Worm (Caenorhabditis elegans) whole organism, L4 larva: ENCODE data around the gene arrd-9.

ENCODE experiments used
- F10B5.3 ChIP-seq: sonication (generic microtip); optimal IDR thresholded peaks from 2 replicates; lab custom pipeline; 2016; ENCODE audit warnings: mild to moderate bottlenecking, missing genetic modification characterization, missing compliant biosample characterization
- F26F4.8 ChIP-seq: fragments of 200-800 bp; sonication (Bioruptor generic); conservative IDR thresholded peaks from 2 replicates; pipeline ENCODE4 v1.3.6; 2022; ENCODE audit warnings: missing genetic modification characterization, missing compliant biosample characterization
- F37D6.2 ChIP-seq: sonication (generic microtip); optimal IDR thresholded peaks from 2 replicates; lab custom pipeline; 2016; ENCODE audit warnings: mild to moderate bottlenecking, missing genetic modification characterization, missing compliant biosample characterization
- F44E2.7 ChIP-seq: fragments of 200-800 bp; sonication (Bioruptor generic); IDR thresholded peaks from 2 replicates; pipeline ENCODE4 v2.1.2; 2022; ENCODE audit warnings: missing genetic modification characterization, missing compliant biosample characterization
- F49E8.2 ChIP-seq: sonication (generic microtip); optimal IDR thresholded peaks from 2 replicates; lab custom pipeline; 2016; ENCODE audit warnings: missing compliant biosample characterization, mild to moderate bottlenecking, missing genetic modification characterization, borderline replicate concordance
- Y105C5A.15 ChIP-seq: fragments of 200-800 bp; sonication (Bioruptor generic); IDR thresholded peaks from 2 replicates; pipeline ENCODE4 v1.3.6; 2022; ENCODE audit warnings: missing genetic modification characterization, missing compliant biosample characterization
- Y48G9A.11 ChIP-seq: fragments of 200-800 bp; sonication (Bioruptor generic); IDR thresholded peaks from 2 replicates; pipeline ENCODE4 v1.3.6; 2022; ENCODE audit warnings: missing genetic modification reagents, missing genetic modification characterization, missing compliant biosample characterization
- Y75B8A.6 ChIP-seq: fragments of 200-800 bp; sonication (Bioruptor generic); IDR thresholded peaks from 2 replicates; pipeline ENCODE4 v1.3.6; 2022; ENCODE audit warnings: missing genetic modification reagents, missing genetic modification characterization, missing compliant biosample characterization
- aha-1 ChIP-seq: fragments of 150-350 bp; peaks from one replicate; lab custom pipeline; 2014; ENCODE audit warnings: missing biosample characterization, missing genetic modification characterization
- arid-1 ChIP-seq: fragments of 200-800 bp; sonication (Bioruptor generic); conservative IDR thresholded peaks from 2 replicates; pipeline ENCODE4 v1.3.6; 2022; ENCODE audit warnings: missing genetic modification reagents, missing genetic modification characterization, missing compliant biosample characterization
- ceh-28 ChIP-seq: fragments of 150-350 bp; optimal IDR thresholded peaks from 2 replicates; lab custom pipeline; 2014; ENCODE audit warnings: missing biosample characterization, missing genetic modification reagents, missing genetic modification characterization
- ceh-32 ChIP-seq: sonication (generic microtip); optimal IDR thresholded peaks from 2 replicates; lab custom pipeline; 2016; ENCODE audit warnings: mild to moderate bottlenecking, missing genetic modification characterization, missing compliant biosample characterization; ENCODE audit not compliant: poor library complexity
- ceh-44 ChIP-seq: fragments of 200-800 bp; sonication (Bioruptor generic); IDR thresholded peaks from 2 replicates; pipeline ENCODE4 v1.3.6; 2022; ENCODE audit warnings: missing genetic modification reagents, missing genetic modification characterization, missing compliant biosample characterization
- ceh-82 ChIP-seq: sonication (generic microtip); optimal IDR thresholded peaks from 2 replicates; lab custom pipeline; 2017; ENCODE audit warnings: missing biosample characterization, missing genetic modification characterization
- daf-16 ChIP-seq, 3 experiments: sonication (generic microtip); optimal IDR thresholded peaks; 2 replicates each; lab custom pipeline; 2016 to 2017; ENCODE audit warnings: missing genetic modification characterization in 3 of 3, missing genetic modification reagents in 3 of 3, mild to moderate bottlenecking in 2 of 3, missing compliant biosample characterization in 2 of 3, missing biosample characterization in 1 of 3, moderate library complexity in 1 of 3
- daf-8 ChIP-seq: fragments of 200-800 bp; sonication (Bioruptor generic); IDR thresholded peaks from 2 replicates; pipeline ENCODE4 v1.3.6; 2022; ENCODE audit warnings: missing genetic modification characterization, missing compliant biosample characterization
- dmd-8 ChIP-seq: fragments of 200-800 bp; sonication (Bioruptor generic); IDR thresholded peaks from 2 replicates; pipeline ENCODE4 v1.3.6; 2022; ENCODE audit warnings: missing genetic modification characterization, missing compliant biosample characterization
- duxl-1 ChIP-seq: sonication (generic microtip); optimal IDR thresholded peaks from 2 replicates; lab custom pipeline; 2016; ENCODE audit warnings: mild to moderate bottlenecking, missing genetic modification characterization, moderate library complexity, missing compliant biosample characterization; ENCODE audit not compliant: poor library complexity
- dve-1 ChIP-seq: sonication (generic microtip); optimal IDR thresholded peaks from 2 replicates; lab custom pipeline; 2017; ENCODE audit warnings: antibody characterized with exemption, mild to moderate bottlenecking, missing genetic modification characterization, missing compliant biosample characterization; ENCODE audit not compliant: insufficient read depth
- egl-27 ChIP-seq: sonication (generic microtip); optimal IDR thresholded peaks from 3 replicates; lab custom pipeline; 2017; ENCODE audit warnings: missing biosample characterization, missing genetic modification reagents, missing genetic modification characterization
- egl-43 ChIP-seq: fragments of 200-800 bp; sonication (Bioruptor generic); IDR thresholded peaks from 2 replicates; pipeline ENCODE4 v1.3.6; 2022; ENCODE audit warnings: missing genetic modification reagents, missing genetic modification characterization, missing compliant biosample characterization
- gei-8 ChIP-seq: fragments of 200-800 bp; sonication (Bioruptor generic); optimal IDR thresholded peaks from 2 replicates; lab custom pipeline; 2018; ENCODE audit warnings: mild to moderate bottlenecking, missing genetic modification characterization, missing compliant biosample characterization
- hmg-1.1 ChIP-seq: fragments of 200-800 bp; sonication (Bioruptor generic); IDR thresholded peaks from 2 replicates; pipeline ENCODE4 v1.3.6; 2022; ENCODE audit warnings: missing genetic modification reagents, missing genetic modification characterization, missing compliant biosample characterization
- lin-1 ChIP-seq: fragments of 200-800 bp; sonication (Bioruptor generic); IDR thresholded peaks from 2 replicates; pipeline ENCODE4 v1.3.6; 2022; ENCODE audit warnings: missing genetic modification reagents, missing genetic modification characterization, missing compliant biosample characterization
- lin-13 ChIP-seq: fragments of 150-350 bp; optimal IDR thresholded peaks from 2 replicates; lab custom pipeline; 2014; ENCODE audit warnings: missing biosample characterization, missing genetic modification reagents, missing genetic modification characterization
- lin-15B ChIP-seq: fragments of 150-350 bp; sonication (generic microtip); optimal IDR thresholded peaks from 3 replicates; lab custom pipeline; 2014; ENCODE audit warnings: missing biosample characterization, missing genetic modification characterization
- lin-38 ChIP-seq: fragments of 200-800 bp; sonication (Bioruptor generic); IDR thresholded peaks from 2 replicates; pipeline ENCODE4 v1.3.6; 2022; ENCODE audit warnings: missing genetic modification reagents, missing genetic modification characterization, missing compliant biosample characterization
- lsy-2 ChIP-seq, 2 experiments: fragments of 150-350 bp in 1 of 2; sonication (generic microtip) in 1 of 2; optimal IDR thresholded peaks; 2 replicates each; lab custom pipeline; 2014 to 2017; ENCODE audit warnings: missing biosample characterization in 2 of 2, missing genetic modification characterization in 2 of 2
- mdt-29 ChIP-seq: fragments of 200-800 bp; sonication (Bioruptor generic); IDR thresholded peaks from 2 replicates; pipeline ENCODE4 v1.3.6; 2022; ENCODE audit warnings: missing genetic modification reagents, missing genetic modification characterization, missing compliant biosample characterization
- mep-1 ChIP-seq: fragments of 150-350 bp; sonication (generic microtip); optimal IDR thresholded peaks from 3 replicates; lab custom pipeline; 2014; ENCODE audit warnings: missing biosample characterization, missing genetic modification characterization
- mes-2 ChIP-seq: sonication (generic microtip); optimal IDR thresholded peaks from 2 replicates; lab custom pipeline; 2016; ENCODE audit warnings: missing genotype, mild to moderate bottlenecking, missing genetic modification characterization, missing compliant biosample characterization; ENCODE audit not compliant: poor library complexity, severe bottlenecking
- nhr-237 ChIP-seq: sonication (generic microtip); optimal IDR thresholded peaks from 2 replicates; lab custom pipeline; 2017; ENCODE audit warnings: missing biosample characterization, missing genetic modification characterization
- nhr-25 ChIP-seq: sonication (generic microtip); optimal IDR thresholded peaks from 2 replicates; lab custom pipeline; 2017; ENCODE audit warnings: missing genetic modification characterization, mild to moderate bottlenecking, missing compliant biosample characterization, antibody characterized with exemption, moderate library complexity, borderline replicate concordance; ENCODE audit not compliant: insufficient read depth
- nhr-6 ChIP-seq: fragments of 150-350 bp; optimal IDR thresholded peaks from 2 replicates; lab custom pipeline; 2014; ENCODE audit warnings: missing biosample characterization, missing genetic modification characterization
- pha-4 ChIP-seq, 2 experiments: fragments of 150-350 bp in 1 of 2; fragments of 200-800 bp in 1 of 2; sonication (Bioruptor generic) in 1 of 2; IDR thresholded peaks in 1 of 2; optimal IDR thresholded peaks in 1 of 2; 2 replicates each; pipeline versions ENCODE4 v1.3.6 to Lab custom; 2014 to 2022; ENCODE audit warnings: missing genetic modification characterization in 2 of 2, missing genetic modification reagents in 2 of 2, missing biosample characterization in 1 of 2, missing compliant biosample characterization in 1 of 2
- pqm-1 ChIP-seq: sonication (generic microtip); optimal IDR thresholded peaks from 2 replicates; lab custom pipeline; 2017; ENCODE audit warnings: missing biosample characterization, missing genetic modification characterization
- saeg-2 ChIP-seq: fragments of 200-800 bp; sonication (Bioruptor generic); IDR thresholded peaks from 2 replicates; pipeline ENCODE4 v1.3.6; 2022; ENCODE audit warnings: missing genetic modification reagents, missing genetic modification characterization, missing compliant biosample characterization
- snpc-4 ChIP-seq: fragments of 150-350 bp; optimal IDR thresholded peaks from 2 replicates; lab custom pipeline; 2014; ENCODE audit warnings: missing biosample characterization, missing genetic modification characterization
- spr-1 ChIP-seq: sonication (generic microtip); optimal IDR thresholded peaks from 2 replicates; lab custom pipeline; 2016; ENCODE audit warnings: mild to moderate bottlenecking, missing genetic modification characterization, missing compliant biosample characterization
- spr-3 ChIP-seq: fragments of 200-800 bp; sonication (Bioruptor generic); optimal IDR thresholded peaks from 2 replicates; lab custom pipeline; 2018; ENCODE audit warnings: mild to moderate bottlenecking, missing genetic modification characterization, missing compliant biosample characterization
- tag-97 ChIP-seq: fragments of 200-800 bp; sonication (Bioruptor generic); IDR thresholded peaks from 2 replicates; pipeline ENCODE4 v1.3.6; 2022; ENCODE audit warnings: missing genetic modification characterization, missing compliant biosample characterization
- zfp-3 ChIP-seq: fragments of 200-800 bp; sonication (Bioruptor generic); conservative IDR thresholded peaks from 2 replicates; pipeline ENCODE4 v1.3.6; 2022; ENCODE audit warnings: missing genetic modification reagents, missing genetic modification characterization, missing compliant biosample characterization
- ztf-11 ChIP-seq: fragments of 150-350 bp; optimal IDR thresholded peaks from 2 replicates; lab custom pipeline; 2014; ENCODE audit warnings: missing biosample characterization, missing genetic modification characterization
- ztf-7 ChIP-seq: fragments of 150-350 bp; optimal IDR thresholded peaks from 2 replicates; lab custom pipeline; 2014; ENCODE audit warnings: missing biosample characterization, missing genetic modification characterization

Gene arrd-9

ce11 chrII:12480811-12481210 lies at the start of gene arrd-9:
TSS of gene arrd-9 (minus strand) at chrII:12480911.
- TF ChIP-seq ceh-44: no peak
- no peak for TF ChIP-seq F49E8.2
- TF ChIP-seq pqm-1: no peak
- no peak for TF ChIP-seq snpc-4 (tag; lab: Kevin White, UChicago)
- no peak for TF ChIP-seq dve-1 (tag; lab: Kevin White, UChicago)
- no peak for TF ChIP-seq Y48G9A.11 (GFP tag; lab: Robert Waterston, UW)
- no peak for TF ChIP-seq mdt-29 (GFP tag; lab: Robert Waterston, UW)
- no peak for TF ChIP-seq nhr-6 (tag; lab: Kevin White, UChicago)
- no peak for TF ChIP-seq ceh-82
- TF ChIP-seq egl-27 (tag; lab: Kevin White, UChicago): no peak
- TF ChIP-seq dmd-8: no peak
- no peak for TF ChIP-seq spr-1
- no peak for TF ChIP-seq hmg-1.1
- TF ChIP-seq nhr-237: no peak
- TF ChIP-seq, all 104 proteins: peak for 0

ce11 chrII:12527947-12528346 lies 47.2 kb upstream of the arrd-9 start, which contains the start of gene srx-119:
TSS of gene srx-119 (plus strand) at chrII:12528247.
- TF ChIP-seq mdt-29 (GFP tag; lab: Robert Waterston, UW) (no peak), nhr-6 (tag; lab: Kevin White, UChicago) (no peak), lin-13 (GFP tag; lab: Kevin White, UChicago) (no peak), lin-38 (GFP tag; lab: Robert Waterston, UW) (no peak), F44E2.7 (GFP tag; lab: Robert Waterston, UW) (no peak), mes-2 (no peak), F37D6.2 (tag; lab: Kevin White, UChicago) (no peak), ztf-7 (tag; lab: Kevin White, UChicago) (no peak), lin-15B (no peak), tag-97 (GFP tag; lab: Robert Waterston, UW) (no peak), dve-1 (tag; lab: Kevin White, UChicago) (no peak), aha-1 (tag; lab: Kevin White, UChicago) (no peak), saeg-2 (GFP tag; lab: Robert Waterston, UW) (no peak), Y75B8A.6 (GFP tag; lab: Robert Waterston, UW) (no peak), Y105C5A.15 (GFP tag; lab: Robert Waterston, UW) (no peak)
- TF ChIP-seq, all 104 proteins: peak for 0

ce11 chrII:12525526-12525925 lies 44.8 kb upstream of the arrd-9 start, which contains the start of gene srx-118:
TSS of gene srx-118 (plus strand) at chrII:12525826.
- TF ChIP-seq lsy-2 (tag; optimal IDR thresholded peaks at IDR 0.05; lab: Kevin White, UChicago) (no peak), egl-43 (GFP tag; lab: Robert Waterston, UW) (no peak), lin-1 (GFP tag; lab: Robert Waterston, UW) (no peak), F26F4.8 (GFP tag; lab: Robert Waterston, UW) (no peak), ztf-11 (tag; lab: Kevin White, UChicago) (no peak), ceh-28 (tag; lab: Kevin White, UChicago) (no peak), duxl-1 (no peak), F44E2.7 (GFP tag; lab: Robert Waterston, UW) (no peak), daf-8 (GFP tag; lab: Robert Waterston, UW) (no peak), zfp-3 (GFP tag; lab: Robert Waterston, UW) (no peak), aha-1 (tag; lab: Kevin White, UChicago) (no peak)

DNA sequence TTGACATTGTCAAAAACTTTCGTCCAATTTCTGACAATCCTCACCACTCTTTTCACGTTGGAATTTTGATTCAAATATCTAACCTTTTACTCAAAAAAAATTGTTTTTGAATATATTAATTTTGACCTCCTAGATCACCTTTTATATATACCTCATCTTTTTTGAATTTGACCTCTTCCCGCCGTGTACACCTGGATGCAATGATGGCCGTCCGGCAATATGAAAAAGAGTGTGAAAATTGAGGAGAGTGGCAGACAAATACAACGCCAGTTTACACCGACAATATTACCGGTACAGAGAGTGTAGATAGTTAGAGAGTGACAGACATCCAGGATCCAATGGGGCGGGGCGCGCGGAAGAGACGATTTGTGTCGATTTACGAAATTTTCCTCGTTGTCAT lies 38.9 kb upstream of the arrd-9 start, which contains the start of gene ceh-99:
ceh-99 (plus strand) TSS at position 366 of the 400 bp plus-strand sequence.
- TF ChIP-seq daf-16 (GFP tag; optimal IDR thresholded peaks at IDR 0.05; lab: Kevin White, UChicago) (no peak), daf-16 (tag; optimal IDR thresholded peaks at IDR 0.05; lab: Kevin White, UChicago) (no peak), arid-1 (GFP tag; lab: Robert Waterston, UW) (no peak), lin-1 (GFP tag; lab: Robert Waterston, UW) (no peak), hmg-1.1 (no peak), spr-3 (GFP tag; lab: Kevin White, UChicago) (no peak), F10B5.3 (tag; lab: Kevin White, UChicago) (no peak), lsy-2 (tag; optimal IDR thresholded peaks at IDR 0.05; lab: Kevin White, UChicago) (no peak), mep-1 (tag; lab: Kevin White, UChicago) (no peak), nhr-25 (tag; lab: Kevin White, UChicago) (no peak), gei-8 (no peak), pha-4 (GFP tag; IDR thresholded peaks at IDR 0.05; lab: Robert Waterston, UW) (no peak), pha-4 (tag; optimal IDR thresholded peaks at IDR 0.05; lab: Kevin White, UChicago) (no peak), ceh-32 (tag; lab: Kevin White, UChicago) (no peak), F37D6.2 (tag; lab: Kevin White, UChicago) (no peak)
